Worm (Caenorhabditis elegans) whole organism, early embryonic: Measurements from ENCODE around the gene garr-1.

Experiments
- B0310.2 ChIP-seq: sonication (generic microtip); optimal IDR thresholded peaks from 2 replicates; lab custom pipeline; 2016; ENCODE audit warnings: mild to moderate bottlenecking, missing genetic modification characterization, missing compliant biosample characterization
- F13C5.2 ChIP-seq: sonication (generic microtip); optimal IDR thresholded peaks from 2 replicates; lab custom pipeline; 2017; ENCODE audit warnings: mild to moderate bottlenecking, missing genetic modification characterization, inconsistent platforms, missing compliant biosample characterization
- aly-1 ChIP-seq: sonication (generic microtip); optimal IDR thresholded peaks from 2 replicates; lab custom pipeline; 2016; ENCODE audit warnings: missing genetic modification characterization, missing compliant biosample characterization
- ama-1 ChIP-seq: fragments of 150-350 bp; optimal IDR thresholded peaks from 2 replicates; lab custom pipeline; 2014
- ceh-13 ChIP-seq: fragments of 200-800 bp; sonication (Bioruptor generic); optimal IDR thresholded peaks from 2 replicates; lab custom pipeline; 2018; ENCODE audit warnings: mild to moderate bottlenecking, missing genetic modification characterization, missing compliant biosample characterization
- ceh-36 ChIP-seq: sonication (generic microtip); optimal IDR thresholded peaks from 2 replicates; lab custom pipeline; 2016; ENCODE audit warnings: missing genetic modification characterization, inconsistent platforms, missing compliant biosample characterization
- ets-7 ChIP-seq: sonication (generic microtip); optimal IDR thresholded peaks from 2 replicates; lab custom pipeline; 2016; ENCODE audit warnings: missing genotype, missing genetic modification characterization, missing compliant biosample characterization
- flt-1 ChIP-seq: fragments of 200-800 bp; sonication (Bioruptor generic); IDR thresholded peaks from 2 replicates; pipeline ENCODE4 v1.3.6; 2022; ENCODE audit warnings: missing genetic modification characterization, missing compliant biosample characterization
- hmbx-1 ChIP-seq: sonication (generic microtip); optimal IDR thresholded peaks from 2 replicates; lab custom pipeline; 2016; ENCODE audit warnings: mild to moderate bottlenecking, missing genetic modification characterization, missing compliant biosample characterization
- hmg-4 ChIP-seq: fragments of 200-800 bp; sonication (Bioruptor generic); optimal IDR thresholded peaks from 2 replicates; lab custom pipeline; 2018; ENCODE audit warnings: mild to moderate bottlenecking, missing genetic modification characterization, missing compliant biosample characterization
- hnd-1 ChIP-seq: sonication (generic microtip); optimal IDR thresholded peaks from 2 replicates; lab custom pipeline; 2016; ENCODE audit warnings: missing genetic modification characterization, missing compliant biosample characterization
- pes-1 ChIP-seq: fragments of 200-800 bp; sonication (Bioruptor generic); IDR thresholded peaks from 2 replicates; pipeline ENCODE4 v1.3.6; 2022; ENCODE audit warnings: missing genetic modification reagents, missing genetic modification characterization, missing compliant biosample characterization
- scrt-1 ChIP-seq: fragments of 200-800 bp; sonication (Bioruptor generic); IDR thresholded peaks from 2 replicates; pipeline ENCODE4 v1.3.6; 2022; ENCODE audit warnings: missing genetic modification characterization, missing compliant biosample characterization
- sea-1 ChIP-seq: fragments of 200-800 bp; sonication (Bioruptor generic); conservative IDR thresholded peaks from 2 replicates; pipeline ENCODE4 v1.3.6; 2022; ENCODE audit warnings: missing genetic modification characterization, missing compliant biosample characterization
- tbx-11 ChIP-seq: fragments of 200-800 bp; sonication (Bioruptor generic); IDR thresholded peaks from 2 replicates; pipeline ENCODE4 v1.3.6; 2022; ENCODE audit warnings: missing genetic modification characterization, missing compliant biosample characterization
- tbx-37 ChIP-seq: fragments of 200-800 bp; sonication (Bioruptor generic); conservative IDR thresholded peaks from 2 replicates; pipeline ENCODE4 v1.3.6; 2022; ENCODE audit warnings: missing genetic modification reagents, missing genetic modification characterization, missing compliant biosample characterization
- tra-4 ChIP-seq: sonication (generic microtip); optimal IDR thresholded peaks from 2 replicates; lab custom pipeline; 2017; ENCODE audit warnings: missing genetic modification characterization, missing compliant biosample characterization

Gene garr-1

DNA sequence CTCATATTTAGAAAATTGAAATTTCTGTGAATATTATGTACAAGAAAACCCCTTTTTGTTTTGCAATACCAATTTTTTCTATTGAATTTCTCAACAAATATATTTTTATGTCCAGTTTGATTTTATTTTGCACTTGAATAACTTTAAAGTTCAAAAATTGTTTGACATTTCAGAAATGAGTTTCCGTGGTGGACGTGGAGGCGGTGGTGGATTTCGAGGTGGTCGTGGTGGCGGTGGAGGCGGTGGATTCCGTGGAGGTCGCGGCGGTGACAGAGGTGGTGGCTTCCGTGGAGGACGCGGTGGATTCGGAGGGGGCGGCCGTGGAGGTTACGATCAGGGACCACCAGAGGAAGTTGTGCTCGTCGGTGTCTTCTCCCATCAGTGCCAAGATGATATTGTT is at the start of gene garr-1:
Gene garr-1, plus strand, starts transcription at position 174 of the 400 bp plus-strand sequence.
- TF ChIP-seq ets-7 (tag; lab: Kevin White, UChicago) (no peak), sea-1 (GFP tag; lab: Robert Waterston, UW) (no peak), scrt-1 (GFP tag; lab: Robert Waterston, UW) (no peak), flt-1 (GFP tag; lab: Robert Waterston, UW) (no peak), ceh-36 (tag; lab: Kevin White, UChicago) (no peak), aly-1 (tag; lab: Kevin White, UChicago) (no peak), ceh-13 (no peak), tra-4 (tag; lab: Kevin White, UChicago) (no peak), hmg-4 (GFP tag; lab: Kevin White, UChicago) (no peak), hnd-1 (tag; lab: Kevin White, UChicago) (no peak), F13C5.2 (tag; lab: Kevin White, UChicago) (no peak), tbx-11 (GFP tag; lab: Robert Waterston, UW) (no peak), B0310.2 (tag; lab: Kevin White, UChicago) (no peak), tbx-37 (GFP tag; lab: Robert Waterston, UW) (no peak)

DNA sequence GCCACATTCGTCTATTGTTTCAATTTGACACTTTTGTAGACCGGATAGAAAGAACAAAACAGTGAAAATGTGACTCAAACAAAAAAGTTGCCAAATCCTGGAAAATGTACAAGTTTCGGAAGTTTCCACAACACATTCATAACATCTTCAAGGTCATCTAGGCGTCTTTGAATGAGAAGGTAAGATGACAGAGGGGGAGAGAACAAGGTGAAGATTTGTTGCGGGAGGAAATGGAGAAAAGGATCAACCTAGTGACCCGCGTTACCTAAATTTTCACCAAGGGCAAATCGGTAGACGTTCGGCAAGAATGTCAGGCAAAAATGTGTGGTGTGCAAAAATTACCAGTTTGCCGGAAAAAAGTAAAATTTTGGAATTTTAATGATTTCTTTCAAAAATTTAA is 48.2 kb upstream of the garr-1 start:
- TF ChIP-seq B0310.2 (tag; lab: Kevin White, UChicago) (no peak), ceh-13 (no peak), hmbx-1 (tag; lab: Kevin White, UChicago) (no peak), ama-1 (lab: Kevin White, UChicago) (no peak), pes-1 (GFP tag; lab: Robert Waterston, UW) (no peak), ceh-36 (tag; lab: Kevin White, UChicago) (no peak), hmg-4 (GFP tag; lab: Kevin White, UChicago) (no peak), scrt-1 (GFP tag; lab: Robert Waterston, UW) (no peak), ets-7 (tag; lab: Kevin White, UChicago) (no peak), F13C5.2 (tag; lab: Kevin White, UChicago) (no peak), tra-4 (tag; lab: Kevin White, UChicago) (no peak), sea-1 (GFP tag; lab: Robert Waterston, UW) (no peak), tbx-11 (GFP tag; lab: Robert Waterston, UW) (no peak)

DNA sequence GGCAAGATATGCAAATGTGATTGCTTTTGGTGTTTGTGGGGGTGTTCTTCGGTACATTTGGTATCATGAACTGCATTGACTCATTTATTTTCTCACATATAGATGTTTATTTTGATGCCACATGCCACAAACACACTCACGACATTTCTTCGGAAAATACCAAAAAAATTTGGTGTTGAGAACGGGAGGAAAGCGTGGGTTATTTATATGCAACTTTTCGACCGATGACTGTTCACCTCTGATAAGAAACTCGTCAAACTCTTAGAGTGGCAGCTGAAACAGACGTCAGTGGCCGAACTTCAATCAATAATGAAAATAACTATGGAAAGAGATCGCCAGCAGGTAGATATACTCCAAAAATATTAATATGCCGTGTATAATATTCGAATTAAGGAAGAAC is 47.6 kb upstream of the garr-1 start:
- TF ChIP-seq hmg-4 (GFP tag; lab: Kevin White, UChicago), result no peak
- TF ChIP-seq aly-1 (tag; lab: Kevin White, UChicago), result no peak

DNA sequence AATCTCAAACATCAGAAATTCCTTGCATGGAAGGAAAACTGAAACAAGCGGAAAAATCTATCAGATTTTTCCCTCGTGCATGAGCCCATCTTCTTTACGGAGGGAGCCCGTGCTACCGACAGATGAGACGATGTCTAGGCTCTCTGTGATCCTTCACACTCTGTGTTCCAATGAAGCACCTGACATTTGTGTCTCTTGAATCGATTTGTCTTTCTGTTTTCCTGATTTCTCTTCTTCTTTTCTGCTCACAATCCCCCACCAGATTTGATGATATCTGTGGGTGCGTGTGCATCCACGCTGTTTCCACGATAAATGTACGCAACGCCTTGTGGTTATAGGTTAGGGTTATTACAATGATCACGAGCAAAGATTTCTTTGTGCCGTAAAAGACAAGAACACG is 47.1 kb upstream of the garr-1 start:
- TF ChIP-seq flt-1 (GFP tag; lab: Robert Waterston, UW) (no peak), sea-1 (GFP tag; lab: Robert Waterston, UW) (no peak), ceh-13 (no peak), hmg-4 (GFP tag; lab: Kevin White, UChicago) (no peak), B0310.2 (tag; lab: Kevin White, UChicago) (no peak), tbx-37 (GFP tag; lab: Robert Waterston, UW) (no peak), aly-1 (tag; lab: Kevin White, UChicago) (no peak), tbx-11 (GFP tag; lab: Robert Waterston, UW) (no peak), ceh-36 (tag; lab: Kevin White, UChicago) (no peak), pes-1 (GFP tag; lab: Robert Waterston, UW) (no peak), ets-7 (tag; lab: Kevin White, UChicago) (no peak), hnd-1 (tag; lab: Kevin White, UChicago) (no peak), hmbx-1 (tag; lab: Kevin White, UChicago) (no peak)

DNA sequence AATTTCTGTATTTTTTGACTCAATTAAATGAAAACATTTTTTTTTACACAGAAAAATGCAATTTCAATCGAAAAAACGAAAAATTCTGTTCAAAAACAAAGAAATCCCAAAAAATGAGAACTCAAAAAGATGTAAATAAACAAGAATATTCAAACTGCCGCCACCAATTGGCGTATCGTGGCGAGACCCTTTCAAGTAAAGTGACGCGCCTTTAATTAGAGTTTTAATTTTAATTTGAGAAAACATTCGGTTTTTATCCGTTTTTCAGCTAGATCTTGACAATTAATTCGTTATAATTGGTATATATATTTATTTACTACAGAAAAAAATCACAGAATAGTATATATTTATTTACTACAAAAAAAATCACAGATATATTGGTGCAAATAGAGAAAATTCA is 46.4 kb upstream of the garr-1 start:
- no peak for TF ChIP-seq hnd-1 (tag; lab: Kevin White, UChicago)
- no peak for TF ChIP-seq pes-1 (GFP tag; lab: Robert Waterston, UW)
- TF ChIP-seq flt-1 (GFP tag; lab: Robert Waterston, UW), result no peak
- no peak for TF ChIP-seq ets-7 (tag; lab: Kevin White, UChicago)
- no peak for TF ChIP-seq hmbx-1 (tag; lab: Kevin White, UChicago)
- TF ChIP-seq aly-1 (tag; lab: Kevin White, UChicago), result no peak
- TF ChIP-seq B0310.2 (tag; lab: Kevin White, UChicago), result no peak
- no peak for TF ChIP-seq tbx-11 (GFP tag; lab: Robert Waterston, UW)
- TF ChIP-seq F13C5.2 (tag; lab: Kevin White, UChicago), result no peak
- TF ChIP-seq tbx-37 (GFP tag; lab: Robert Waterston, UW), result no peak
- TF ChIP-seq ceh-13, result no peak
- no peak for TF ChIP-seq ceh-36 (tag; lab: Kevin White, UChicago)
- no peak for TF ChIP-seq sea-1 (GFP tag; lab: Robert Waterston, UW)
- no peak for TF ChIP-seq hmg-4 (GFP tag; lab: Kevin White, UChicago)
- TF ChIP-seq tra-4 (tag; lab: Kevin White, UChicago), result no peak
- TF ChIP-seq ama-1 (lab: Kevin White, UChicago), result no peak

DNA sequence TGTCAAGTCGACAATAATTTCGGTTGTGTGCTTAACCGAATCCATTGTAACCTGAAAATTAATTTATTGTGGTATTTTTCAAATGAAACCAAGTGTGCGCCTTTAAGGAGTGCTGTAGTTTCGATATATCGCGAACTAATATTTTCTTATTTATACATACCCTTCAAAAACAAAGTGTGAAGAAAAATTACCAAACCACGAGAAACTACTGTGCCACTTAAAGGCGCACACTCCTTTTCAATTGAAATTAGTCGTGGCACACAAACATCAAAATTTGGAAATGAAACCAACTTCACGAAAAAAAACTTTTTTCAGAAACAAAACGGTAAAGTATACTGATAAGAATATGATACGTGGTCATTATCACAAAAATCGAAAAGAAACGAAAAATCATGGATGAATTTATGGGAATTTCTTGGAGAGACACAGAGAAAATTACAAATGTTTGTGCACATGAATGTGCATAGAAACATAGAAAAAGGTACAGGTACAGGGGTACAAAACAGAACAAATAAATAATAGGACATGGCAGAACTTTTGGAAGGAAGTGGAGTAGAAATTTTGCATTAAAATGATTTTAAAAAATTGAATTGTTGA is 42.7 kb upstream of the garr-1 start, which contains the start of gene spl-1:
Gene spl-1, minus strand, starts transcription at position 51 of the 597 bp plus-strand sequence.
- TF ChIP-seq hnd-1 (tag; lab: Kevin White, UChicago), result no peak
- TF ChIP-seq pes-1 (GFP tag; lab: Robert Waterston, UW), result no peak

DNA sequence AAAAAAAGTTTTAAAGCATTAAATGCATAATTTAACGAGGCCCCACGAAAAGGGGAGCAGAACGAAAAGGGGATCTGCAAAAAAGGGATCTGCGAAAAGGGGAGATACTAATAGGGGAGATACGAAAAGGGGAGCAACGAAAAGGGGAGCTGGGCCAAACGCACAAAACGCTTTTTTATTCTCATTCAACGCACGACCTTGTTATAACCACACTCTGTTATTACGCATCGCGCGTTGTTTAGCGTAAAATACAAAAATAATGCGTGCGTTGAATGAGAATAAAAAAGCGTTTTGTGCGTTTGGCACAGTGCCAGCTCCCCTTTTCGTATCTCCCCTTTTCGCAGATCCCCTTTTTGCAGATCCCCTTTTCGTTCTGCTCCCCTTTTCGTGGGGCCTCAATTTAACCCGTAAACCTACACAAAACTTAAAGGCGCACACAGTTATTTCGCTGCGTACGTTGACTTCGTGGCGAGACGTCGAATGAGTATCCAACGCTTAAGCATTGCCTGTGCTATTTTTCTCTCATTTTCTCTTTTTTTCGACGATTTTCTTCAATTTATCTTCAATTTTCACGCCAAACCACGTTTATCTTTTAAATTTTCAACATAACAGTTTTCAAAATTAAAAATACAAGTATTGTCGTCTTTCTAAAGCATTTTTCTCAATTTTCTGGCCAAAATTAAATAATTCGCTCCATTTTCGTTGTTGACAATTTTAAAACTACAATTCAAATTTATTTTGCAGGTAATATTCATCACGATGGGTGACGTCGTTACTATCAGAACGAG is 40.6 kb upstream of the garr-1 start, which contains the start of gene rps-24:
Gene rps-24, plus strand, starts transcription at position 738 of the 788 bp plus-strand sequence.
- peak; percentile 53; the same call in 1 of the 2 replicates for TF ChIP-seq tbx-11 (GFP tag; lab: Robert Waterston, UW)
- peak; percentile 51 for TF ChIP-seq F13C5.2 (tag; lab: Kevin White, UChicago)
- peak; percentile 83 for TF ChIP-seq ets-7 (tag; lab: Kevin White, UChicago)
- peak; percentile 50; the same call in 1 of the 2 replicates for TF ChIP-seq scrt-1 (GFP tag; lab: Robert Waterston, UW)
- TF ChIP-seq tbx-37 (GFP tag; lab: Robert Waterston, UW), result peak; percentile 69
- TF ChIP-seq hnd-1 (tag; lab: Kevin White, UChicago), result peak; percentile 43
- peak; percentile 64 for TF ChIP-seq sea-1 (GFP tag; lab: Robert Waterston, UW)
- peak; percentile 50 for TF ChIP-seq hmg-4 (GFP tag; lab: Kevin White, UChicago)
- peak; percentile 68; the same call in 1 of the 2 replicates for TF ChIP-seq flt-1 (GFP tag; lab: Robert Waterston, UW)
- TF ChIP-seq pes-1 (GFP tag; lab: Robert Waterston, UW), result peak; percentile 85
- TF ChIP-seq aly-1 (tag; lab: Kevin White, UChicago), result peak; percentile 48
